Fruit fly (Drosophila melanogaster) whole organism: ENCODE results near the gene Eato.

Experiments
- CG8478 ChIP-seq: fragments of >200 bp; optimal IDR thresholded peaks from 2 replicates; lab custom pipeline; 2018; ENCODE audit warnings: inconsistent platforms
- Dll ChIP-seq: fragments of >200 bp; optimal IDR thresholded peaks from 2 replicates; lab custom pipeline; 2017
- EcR ChIP-seq, 2 experiments: fragments of >200 bp; optimal IDR thresholded peaks; 2 replicates each; lab custom pipeline; 2017; ENCODE audit warnings: missing biosample characterization in 2 of 2, missing genetic modification characterization in 2 of 2, missing genetic modification reagents in 2 of 2
- pan ChIP-seq: fragments of >200 bp; optimal IDR thresholded peaks from 2 replicates; lab custom pipeline; 2017
- psq ChIP-seq: fragments of >200 bp; optimal IDR thresholded peaks from 2 replicates; lab custom pipeline; 2017
- usp ChIP-seq: fragments of >200 bp; optimal IDR thresholded peaks from 2 replicates; lab custom pipeline; 2017; ENCODE audit warnings: missing biosample characterization, missing genetic modification characterization, mixed read lengths

- no peak for TF ChIP-seq Dll (lab: Kevin White, UChicago)
- no peak for TF ChIP-seq usp
- no peak for TF ChIP-seq EcR (GFP tag; optimal IDR thresholded peaks at IDR 0.05; lab: Kevin White, UChicago)
- no peak for TF ChIP-seq psq (lab: Kevin White, UChicago)
- TF ChIP-seq CG8478 (lab: Kevin White, UChicago) = no peak
- no peak for TF ChIP-seq pan (lab: Kevin White, UChicago)
Measured at dm6 chr2L:13838647-13839390, 54.9 kb downstream of the Eato start.
